Fruit fly (Drosophila melanogaster) S2 (cell line): ENCODE measurements around the gene CG32625.

Source experiments
- CG8478 ChIP-seq: fragments of >200 bp; optimal IDR thresholded peaks from 2 replicates; lab custom pipeline; 2018
- CTCF ChIP-seq, 2 experiments: fragments of >200 bp; optimal IDR thresholded peaks; 2 replicates each; lab custom pipeline; 2018

dm6 chrX:13749873-13750241 lies 6.8 kb downstream of the CG32625 start:
- no peak for TF ChIP-seq CTCF (optimal IDR thresholded peaks at IDR 0.05; lab: Kevin White, UChicago)
- no peak for TF ChIP-seq CG8478 (lab: Kevin White, UChicago)
